Fruit fly (Drosophila melanogaster): ENCODE data around the gene Mcm6.

The Mcm6 gene

dm6 chrX:6683635-6684499 is 9.7 kb downstream of the Mcm6 start, which contains the start of gene Pink1 (continued):
- TF ChIP-seq CG12769 (tag; optimal IDR thresholded peaks at IDR 0.05) (no peak), Usf (GFP tag; optimal IDR thresholded peaks at IDR 0.05) (no peak), cato (GFP tag; optimal IDR thresholded peaks at IDR 0.05; ENCODE audit: borderline replicate concordance) (no peak), prd (optimal IDR thresholded peaks at IDR 0.05) (no peak), prd (GFP tag; IDR thresholded peaks at IDR 0.05) (no peak), CG2120 (GFP tag; optimal IDR thresholded peaks at IDR 0.05) (no peak), pros (GFP tag; optimal IDR thresholded peaks at IDR 0.05) (no peak), HLH3B (GFP tag; IDR thresholded peaks at IDR 0.05) (no peak), tx (GFP tag; optimal IDR thresholded peaks at IDR 0.05) (no peak), z (GFP tag; IDR thresholded peaks at IDR 0.05) (no peak), CG18476 (GFP tag; optimal IDR thresholded peaks at IDR 0.05) (no peak), CG17802 (tag; optimal IDR thresholded peaks at IDR 0.05) (no peak), yki (optimal IDR thresholded peaks at IDR 0.05) (no peak), gfzf (GFP tag; optimal IDR thresholded peaks at IDR 0.05) (peak; percentile 68), CG17359 (tag; optimal IDR thresholded peaks at IDR 0.05) (no peak), Dp (GFP tag; optimal IDR thresholded peaks at IDR 0.05) (peak; percentile 12), lov (optimal IDR thresholded peaks at IDR 0.05) (no peak), lov (GFP tag; IDR thresholded peaks at IDR 0.05) (no peak), NC2α (GFP tag; optimal IDR thresholded peaks at IDR 0.05) (no peak), gsb-n (tag; optimal IDR thresholded peaks at IDR 0.05) (no peak), caup (GFP tag; optimal IDR thresholded peaks at IDR 0.05; ENCODE audit: severe bottlenecking) (no peak), CG1792 (GFP tag; optimal IDR thresholded peaks at IDR 0.05) (no peak), inv (GFP tag; IDR thresholded peaks at IDR 0.05; ENCODE audit: partially characterized antibody) (no peak; the same call in 1 of the 2 replicates), Ravus (GFP tag; IDR thresholded peaks at IDR 0.05) (no peak), CG8359 (GFP tag; optimal IDR thresholded peaks at IDR 0.05; ENCODE audit: borderline replicate concordance) (no peak), p53 (GFP tag; optimal IDR thresholded peaks at IDR 0.05) (no peak), oc (tag; optimal IDR thresholded peaks at IDR 0.05) (no peak), CG1529 (GFP tag; optimal IDR thresholded peaks at IDR 0.05) (no peak), CG3407 (GFP tag; optimal IDR thresholded peaks at IDR 0.05) (no peak), CG34422 (GFP tag; IDR thresholded peaks at IDR 0.05) (no peak), Hmx (GFP tag; optimal IDR thresholded peaks at IDR 0.05) (no peak), dmrt11E (tag; optimal IDR thresholded peaks at IDR 0.05) (no peak), ap (GFP tag; IDR thresholded peaks at IDR 0.05) (no peak), CG10431 (GFP tag; optimal IDR thresholded peaks at IDR 0.05) (no peak), shn (GFP tag; optimal IDR thresholded peaks at IDR 0.05) (no peak), tin (GFP tag; optimal IDR thresholded peaks at IDR 0.05) (no peak), CG4424 (GFP tag; optimal IDR thresholded peaks at IDR 0.05) (no peak), Lhr (GFP tag; optimal IDR thresholded peaks at IDR 0.05) (peak; percentile 1), CG9437 (GFP tag; optimal IDR thresholded peaks at IDR 0.05) (no peak), rib (GFP tag; IDR thresholded peaks at IDR 0.05) (peak; percentile 65; the same call in 1 of the 2 replicates), pzg (GFP tag; optimal IDR thresholded peaks at IDR 0.05) (peak; percentile 52), Lim3 (GFP tag; IDR thresholded peaks at IDR 0.05) (no peak), CG2889 (GFP tag; IDR thresholded peaks at IDR 0.05) (no peak), run (tag; optimal IDR thresholded peaks at IDR 0.05) (no peak), CG15073 (GFP tag; optimal IDR thresholded peaks at IDR 0.05) (no peak), exex (tag; optimal IDR thresholded peaks at IDR 0.05) (no peak), row (GFP tag; IDR thresholded peaks at IDR 0.05) (no peak), Fer1 (GFP tag; optimal IDR thresholded peaks at IDR 0.05) (peak; percentile 23), CG10321 (GFP tag; IDR thresholded peaks at IDR 0.05) (no peak), CG14965 (GFP tag; optimal IDR thresholded peaks at IDR 0.05; ENCODE audit: borderline replicate concordance) (no peak)
